Fruit fly (Drosophila melanogaster) whole organism, embryonic: ENCODE results near the gene CG4972.

Experiments used
- Adf1 ChIP-seq: fragments of 200-800 bp; sonication (Bioruptor generic); IDR thresholded peaks from 2 replicates; pipeline ENCODE4 v1.3.6; 2022; ENCODE audit warnings: missing biosample characterization, missing genetic modification characterization
- CG10147 ChIP-seq: fragments of 200-800 bp; sonication (Bioruptor generic); optimal IDR thresholded peaks from 2 replicates; lab custom pipeline; 2019; ENCODE audit warnings: missing biosample characterization, mild to moderate bottlenecking, missing genetic modification characterization, moderate library complexity
- CG11560 ChIP-seq: fragments of 200-800 bp; sonication (Bioruptor generic); IDR thresholded peaks from 3 replicates; pipeline ENCODE4 v1.3.6; 2022; ENCODE audit warnings: missing biosample characterization, missing genetic modification characterization
- CG13894 ChIP-seq: fragments of 200-800 bp; sonication (Bioruptor generic); optimal IDR thresholded peaks from 3 replicates; lab custom pipeline; 2018; ENCODE audit warnings: missing biosample characterization, mild to moderate bottlenecking, missing genetic modification characterization, moderate library complexity
- CG14710 ChIP-seq: fragments of 200-800 bp; sonication (Bioruptor generic); optimal IDR thresholded peaks from 3 replicates; lab custom pipeline; 2019; ENCODE audit warnings: missing biosample characterization, mild to moderate bottlenecking, missing genetic modification characterization, moderate library complexity
- CG15601 ChIP-seq: fragments of 200-800 bp; sonication (Bioruptor generic); optimal IDR thresholded peaks from 3 replicates; lab custom pipeline; 2019; ENCODE audit warnings: missing biosample characterization, mild to moderate bottlenecking, missing genetic modification characterization, moderate library complexity
- CG31365 ChIP-seq: fragments of 200-800 bp; sonication (Bioruptor generic); optimal IDR thresholded peaks from 2 replicates; lab custom pipeline; 2018; ENCODE audit warnings: missing biosample characterization, mild to moderate bottlenecking, missing genetic modification characterization
- CG31388 ChIP-seq: fragments of 200-800 bp; sonication (Bioruptor generic); optimal IDR thresholded peaks from 2 replicates; lab custom pipeline; 2016; ENCODE audit warnings: missing biosample characterization, missing genetic modification characterization
- CG34376 ChIP-seq: fragments of 200-800 bp; sonication (Bioruptor generic); optimal IDR thresholded peaks from 2 replicates; lab custom pipeline; 2018; ENCODE audit warnings: missing biosample characterization, mild to moderate bottlenecking, missing genetic modification characterization
- CG4404 ChIP-seq: fragments of 200-800 bp; sonication (Bioruptor generic); IDR thresholded peaks from 2 replicates; pipeline ENCODE4 v1.3.6; 2022; ENCODE audit warnings: missing biosample characterization, missing genetic modification characterization
- CG7786 ChIP-seq: fragments of 200-800 bp; sonication (Bioruptor generic); optimal IDR thresholded peaks from 2 replicates; lab custom pipeline; 2016; ENCODE audit warnings: missing biosample characterization, missing genetic modification characterization
- CG8290 ChIP-seq, 3 experiments: fragments of 200-800 bp; sonication (Bioruptor generic); optimal IDR thresholded peaks; 2 replicates each; lab custom pipeline; 2016 to 2019; ENCODE audit warnings: missing biosample characterization in 3 of 3, missing genetic modification characterization in 3 of 3, mild to moderate bottlenecking in 2 of 3, moderate library complexity in 1 of 3
- CG8478 ChIP-seq: fragments of >200 bp; optimal IDR thresholded peaks from 2 replicates; lab custom pipeline; 2018
- CG9876 ChIP-seq: fragments of 200-800 bp; sonication (Bioruptor generic); optimal IDR thresholded peaks from 2 replicates; lab custom pipeline; 2016; ENCODE audit warnings: missing biosample characterization, missing genetic modification characterization
- Chrac-16 ChIP-seq: fragments of 200-800 bp; sonication (Bioruptor generic); optimal IDR thresholded peaks from 3 replicates; lab custom pipeline; 2016; ENCODE audit warnings: missing biosample characterization, missing genetic modification characterization
- Dek ChIP-seq: fragments of 200-800 bp; sonication (Bioruptor generic); optimal IDR thresholded peaks from 3 replicates; lab custom pipeline; 2019; ENCODE audit warnings: missing biosample characterization, mild to moderate bottlenecking, missing genetic modification characterization, moderate library complexity
- Dfd ChIP-seq, 2 experiments: fragments of >200 bp; optimal IDR thresholded peaks; 2 replicates each; lab custom pipeline; 2017; ENCODE audit warnings: missing biosample characterization in 2 of 2, missing genetic modification characterization in 2 of 2
- Hmx ChIP-seq: fragments of 200-800 bp; sonication (Bioruptor generic); optimal IDR thresholded peaks from 2 replicates; lab custom pipeline; 2016; ENCODE audit warnings: missing biosample characterization, missing genetic modification characterization
- Lhr ChIP-seq: fragments of 200-800 bp; sonication (Bioruptor generic); optimal IDR thresholded peaks from 3 replicates; lab custom pipeline; 2017; ENCODE audit warnings: mild to moderate bottlenecking, missing biosample characterization, missing genetic modification reagents, missing genetic modification characterization
- MTF-1 ChIP-seq: fragments of 200-800 bp; sonication (Bioruptor generic); optimal IDR thresholded peaks from 2 replicates; lab custom pipeline; 2018; ENCODE audit warnings: missing biosample characterization, mild to moderate bottlenecking, missing genetic modification characterization, borderline replicate concordance
- NFAT ChIP-seq: fragments of 200-800 bp; sonication (Bioruptor generic); IDR thresholded peaks from 2 replicates; pipeline ENCODE4 v1.3.6; 2022; ENCODE audit warnings: missing biosample characterization, missing genetic modification characterization
- Nf-YB ChIP-seq: fragments of 200-800 bp; sonication (Bioruptor generic); optimal IDR thresholded peaks from 3 replicates; lab custom pipeline; 2019; ENCODE audit warnings: missing biosample characterization, mild to moderate bottlenecking, missing genetic modification characterization, moderate library complexity
- Nf-YC ChIP-seq: fragments of 200-800 bp; optimal IDR thresholded peaks from 3 replicates; lab custom pipeline; 2019; ENCODE audit warnings: missing biosample characterization, mild to moderate bottlenecking, missing genetic modification characterization, moderate library complexity
- Optix ChIP-seq: fragments of 200-800 bp; sonication (Bioruptor generic); IDR thresholded peaks from 3 replicates; pipeline ENCODE4 v1.3.6; 2022; ENCODE audit warnings: missing biosample characterization, missing genetic modification characterization
- Sry-δ ChIP-seq: fragments of 200-800 bp; sonication (Bioruptor generic); optimal IDR thresholded peaks from 2 replicates; lab custom pipeline; 2016; ENCODE audit warnings: missing biosample characterization, missing genetic modification characterization
- Tbp ChIP-seq: fragments of >200 bp; optimal IDR thresholded peaks from 2 replicates; lab custom pipeline; 2018; ENCODE audit warnings: missing biosample characterization, missing genetic modification characterization
- Trl ChIP-seq, 3 experiments: fragments of >200 bp in 2 of 3; fragments of 200-800 bp in 1 of 3; sonication (Bioruptor generic) in 1 of 3; optimal IDR thresholded peaks; 2 replicates in 1 of 3; 3 replicates in 2 of 3; lab custom pipeline; 2016 to 2017; ENCODE audit warnings: missing biosample characterization in 1 of 3, missing genetic modification characterization in 1 of 3
- Xrp1 ChIP-seq: fragments of 200-800 bp; sonication (Bioruptor generic); IDR thresholded peaks from 2 replicates; pipeline ENCODE4 v1.3.6; 2022; ENCODE audit warnings: missing biosample characterization, missing genetic modification characterization
- YL-1 ChIP-seq: fragments of 200-800 bp; sonication (Bioruptor generic); optimal IDR thresholded peaks from 3 replicates; lab custom pipeline; 2017; ENCODE audit warnings: missing biosample characterization, mild to moderate bottlenecking, missing genetic modification characterization
- chn ChIP-seq: fragments of 200-800 bp; sonication (Bioruptor generic); optimal IDR thresholded peaks from 2 replicates; lab custom pipeline; 2016; ENCODE audit warnings: missing biosample characterization, missing genetic modification characterization
- danr ChIP-seq: fragments of 200-800 bp; sonication (Bioruptor generic); IDR thresholded peaks from 2 replicates; pipeline ENCODE4 v1.3.6; 2022; ENCODE audit warnings: missing biosample characterization, missing genetic modification characterization
- en ChIP-seq: fragments of 200-800 bp; sonication (Bioruptor generic); optimal IDR thresholded peaks from 2 replicates; lab custom pipeline; 2016; ENCODE audit warnings: missing biosample characterization, missing genetic modification characterization
- fu2 ChIP-seq: fragments of 200-800 bp; sonication (Bioruptor generic); optimal IDR thresholded peaks from 2 replicates; lab custom pipeline; 2016; ENCODE audit warnings: missing biosample characterization, missing genetic modification characterization
- inv ChIP-seq: fragments of 200-800 bp; sonication (Bioruptor generic); IDR thresholded peaks from 2 replicates; pipeline ENCODE4 v1.3.6; 2022; ENCODE audit warnings: missing biosample characterization, missing genetic modification characterization; ENCODE audit not compliant: partially characterized antibody
- lov ChIP-seq, 2 experiments: fragments of 200-800 bp in 1 of 2; fragments of >200 bp in 1 of 2; sonication (Bioruptor generic) in 1 of 2; IDR thresholded peaks in 1 of 2; optimal IDR thresholded peaks in 1 of 2; 2 replicates in 1 of 2; 3 replicates in 1 of 2; pipeline versions ENCODE4 v1.3.6 to Lab custom; 2017 to 2022; ENCODE audit warnings: missing biosample characterization in 1 of 2, missing genetic modification characterization in 1 of 2
- pros ChIP-seq: fragments of 200-800 bp; sonication (Bioruptor generic); optimal IDR thresholded peaks from 3 replicates; lab custom pipeline; 2019; ENCODE audit warnings: missing biosample characterization, mild to moderate bottlenecking, missing genetic modification characterization, moderate library complexity
- ranshi ChIP-seq: fragments of 200-800 bp; sonication (Bioruptor generic); IDR thresholded peaks from 2 replicates; pipeline ENCODE4 v1.3.6; 2022; ENCODE audit warnings: missing biosample characterization, missing genetic modification characterization
- sd ChIP-seq: fragments of 200-800 bp; sonication (Bioruptor generic); optimal IDR thresholded peaks from 3 replicates; lab custom pipeline; 2018; ENCODE audit warnings: missing biosample characterization, mild to moderate bottlenecking, missing genetic modification characterization, moderate library complexity
- seq ChIP-seq: fragments of 200-800 bp; sonication (Bioruptor generic); IDR thresholded peaks from 2 replicates; pipeline ENCODE4 v1.3.6; 2022; ENCODE audit warnings: missing biosample characterization, missing genetic modification characterization
- tio ChIP-seq: fragments of 200-800 bp; sonication (Bioruptor generic); optimal IDR thresholded peaks from 2 replicates; lab custom pipeline; 2017; ENCODE audit warnings: missing biosample characterization, missing genetic modification characterization, inconsistent platforms
- tna ChIP-seq: fragments of 200-800 bp; sonication (Bioruptor generic); IDR thresholded peaks from 2 replicates; pipeline ENCODE4 v1.3.6; 2022; ENCODE audit warnings: missing biosample characterization, missing genetic modification characterization; ENCODE audit not compliant: partially characterized antibody
- twi ChIP-seq: fragments of 200-800 bp; optimal IDR thresholded peaks from 2 replicates; lab custom pipeline; 2019; ENCODE audit warnings: missing biosample characterization, mild to moderate bottlenecking, missing genetic modification characterization, moderate library complexity
- usp ChIP-seq: fragments of >200 bp; optimal IDR thresholded peaks from 2 replicates; lab custom pipeline; 2017; ENCODE audit warnings: missing biosample characterization, missing genetic modification characterization
- vfl ChIP-seq: fragments of 200-800 bp; sonication (Bioruptor generic); optimal IDR thresholded peaks from 2 replicates; lab custom pipeline; 2016; ENCODE audit warnings: missing biosample characterization, missing genetic modification characterization
- wdn ChIP-seq: fragments of 200-800 bp; sonication (Bioruptor generic); IDR thresholded peaks from 2 replicates; pipeline ENCODE4 v1.3.6; 2022; ENCODE audit warnings: missing biosample characterization, missing genetic modification characterization
- wek ChIP-seq: fragments of 200-800 bp; sonication (Bioruptor generic); optimal IDR thresholded peaks from 3 replicates; lab custom pipeline; 2018; ENCODE audit warnings: missing biosample characterization, mild to moderate bottlenecking, missing genetic modification characterization, moderate library complexity
- zfh1 ChIP-seq: fragments of 200-800 bp; sonication (Bioruptor generic); IDR thresholded peaks from 3 replicates; pipeline ENCODE4 v1.3.6; 2022; ENCODE audit warnings: missing biosample characterization, missing genetic modification characterization

Gene CG4972

DNA sequence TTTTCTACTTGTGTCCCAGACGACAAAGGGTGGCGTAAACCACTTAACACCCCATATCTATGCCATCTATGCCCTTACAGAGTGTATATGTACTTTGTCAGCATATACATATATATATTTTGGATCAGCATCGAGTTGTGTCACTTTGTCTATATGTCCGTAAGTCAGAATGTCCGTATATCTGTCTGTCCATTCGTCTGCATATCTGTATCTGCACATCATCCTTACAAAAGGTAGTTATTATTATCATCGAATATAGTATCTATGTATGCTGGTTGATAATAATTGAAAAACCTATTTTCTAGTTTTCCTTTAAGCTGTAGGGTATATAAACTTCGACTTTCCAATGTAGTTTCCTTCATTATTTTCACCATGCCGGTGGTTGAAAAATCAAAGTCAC is 36.5 kb downstream of the CG4972 start (continued):
- TF ChIP-seq zfh1 (GFP tag; lab: Robert Waterston, UW) (no peak), Dfd (GFP tag; optimal IDR thresholded peaks at IDR 0.05; lab: Kevin White, UChicago) (no peak), Xrp1 (peak; percentile 39; the same call in 1 of the 2 replicates)

DNA sequence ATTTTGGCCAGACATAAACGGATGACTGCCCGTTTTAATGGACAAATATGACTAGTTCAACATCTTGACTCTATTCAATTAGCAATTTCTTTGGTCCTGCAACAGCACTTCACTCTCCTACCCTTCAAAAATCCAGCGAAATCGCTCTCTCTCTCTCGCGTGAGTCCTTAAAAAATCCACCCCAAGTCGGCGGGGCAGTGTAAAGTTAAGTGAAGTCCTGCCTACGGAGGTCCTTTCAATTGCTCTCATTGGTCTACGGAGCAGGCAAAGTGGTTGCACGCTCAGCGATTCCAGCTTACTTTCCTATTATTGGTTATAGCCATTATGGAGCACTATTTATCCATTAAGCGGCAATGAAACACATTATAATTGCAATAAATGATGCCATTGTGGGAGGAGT is 39.3 kb downstream of the CG4972 start, which contains the start of gene CG34367:
Gene CG34367 (minus strand): TSS at position 35 of the 400 bp plus-strand sequence.
- no peak for TF ChIP-seq CG14710
- peak; percentile 97 for TF ChIP-seq Nf-YC
- TF ChIP-seq Nf-YB (GFP tag; lab: Kevin White, UChicago): peak; percentile 96
- TF ChIP-seq seq (GFP tag; lab: Robert Waterston, UW): peak; percentile 67; the same call in 1 of the 2 replicates
- TF ChIP-seq pros (GFP tag; lab: Kevin White, UChicago): peak; percentile 86
- TF ChIP-seq Trl (optimal IDR thresholded peaks at IDR 0.05; lab: Kevin White, UChicago): peak; percentile 45 to 50
- TF ChIP-seq Trl (GFP tag; optimal IDR thresholded peaks at IDR 0.05; lab: Kevin White, UChicago): no peak
- TF ChIP-seq danr (GFP tag; lab: Robert Waterston, UW): no peak

DNA sequence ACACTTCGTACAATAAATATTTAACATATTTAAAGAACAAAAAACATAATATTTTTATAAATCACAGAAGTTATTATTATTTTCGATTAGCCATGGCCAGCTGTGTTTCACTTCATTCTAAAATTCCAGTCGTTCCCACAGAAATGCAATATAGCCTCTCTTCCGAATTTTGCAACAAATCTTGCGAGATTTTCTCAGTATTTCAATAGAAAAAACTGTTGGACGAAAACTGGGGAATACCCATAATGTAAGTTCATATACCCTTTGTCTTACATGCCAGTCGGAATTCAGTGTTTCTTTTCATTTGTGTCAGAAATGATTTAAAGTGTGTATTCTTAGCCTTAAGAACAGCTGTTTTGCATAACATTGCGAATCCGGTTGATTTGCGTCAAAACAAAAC is 41.9 kb downstream of the CG4972 start, which contains the start of the genes CtsL4 and ClpP:
Gene CtsL4 (minus strand): TSS at position 90 of the 400 bp plus-strand sequence.
Gene ClpP (plus strand): TSS at position 288 of the 400 bp plus-strand sequence.
- TF ChIP-seq CG31388 (GFP tag; lab: Kevin White, UChicago) (no peak), lov (optimal IDR thresholded peaks at IDR 0.05; lab: Kevin White, UChicago) (no peak), lov (GFP tag; IDR thresholded peaks at IDR 0.05; lab: Robert Waterston, UW) (0 out of 3 replicates have a peak, but pooled peaks have one; percentile 9), CG15601 (peak; percentile 39), en (GFP tag; lab: Kevin White, UChicago) (no peak), chn (peak; percentile 13), NFAT (GFP tag; lab: Robert Waterston, UW) (no peak), tna (GFP tag; lab: Robert Waterston, UW) (no peak), CG10147 (GFP tag; lab: Kevin White, UChicago) (no peak), Dek (peak; percentile 33), CG11560 (no peak), usp (GFP tag; lab: Kevin White, UChicago) (no peak), CG13894 (tag; lab: Kevin White, UChicago) (no peak), CG31365 (no peak), CG8478 (no peak), Lhr (peak; percentile 62), CG7786 (GFP tag; lab: Kevin White, UChicago) (peak; percentile 11), CG34376 (GFP tag; lab: Kevin White, UChicago) (peak; percentile 3), Adf1 (GFP tag; lab: Robert Waterston, UW) (no peak), Chrac-16 (GFP tag; lab: Kevin White, UChicago) (peak; percentile 52), ranshi (GFP tag; lab: Robert Waterston, UW) (no peak), YL-1 (GFP tag; lab: Kevin White, UChicago) (peak; percentile 53), Sry-δ (GFP tag; lab: Kevin White, UChicago) (peak; percentile 43), MTF-1 (no peak), wdn (GFP tag; lab: Robert Waterston, UW) (no peak), CG8290 (GFP tag; optimal IDR thresholded peaks at IDR 0.05; lab: Kevin White, UChicago) (peak; percentile 78), CG8290 (tag; optimal IDR thresholded peaks at IDR 0.05; lab: Kevin White, UChicago) (peak in 1 of 2 experiments; percentile 14), inv (GFP tag; lab: Robert Waterston, UW) (no peak), wek (peak; percentile 97), CG9876 (GFP tag; lab: Kevin White, UChicago) (no peak), twi (tag; lab: Kevin White, UChicago) (peak; percentile 61), Tbp (GFP tag; lab: Kevin White, UChicago) (no peak), Optix (GFP tag; lab: Robert Waterston, UW) (peak; percentile 28; the same call in 1 of the 3 replicates), vfl (GFP tag; lab: Kevin White, UChicago) (peak; percentile 43), fu2 (GFP tag; lab: Kevin White, UChicago) (peak; percentile 8), CG4404 (0 out of 2 replicates have a peak, but pooled peaks have one; percentile 17), Hmx (no peak), tio (GFP tag; lab: Kevin White, UChicago) (no peak), sd (tag; lab: Kevin White, UChicago) (no peak)
